Fruit fly (Drosophila melanogaster) whole organism, embryonic: ENCODE data around the gene Ubi-p63E.

Experiments used
- Asciz ChIP-seq: fragments of 200-800 bp; sonication (Bioruptor generic); optimal IDR thresholded peaks from 2 replicates; lab custom pipeline; 2017; ENCODE audit warnings: missing biosample characterization, mild to moderate bottlenecking, missing genetic modification characterization, missing genetic modification reagents
- Bgb ChIP-seq: fragments of 200-800 bp; sonication (Bioruptor generic); IDR thresholded peaks from 2 replicates; pipeline ENCODE4 v1.3.6; 2022; ENCODE audit warnings: missing biosample characterization, missing genetic modification characterization; ENCODE audit not compliant: partially characterized antibody
- CG10321 ChIP-seq: fragments of 200-800 bp; sonication (Bioruptor generic); IDR thresholded peaks from 2 replicates; pipeline ENCODE4 v1.3.6; 2022; ENCODE audit warnings: missing biosample characterization, missing genetic modification characterization
- CG11456 ChIP-seq: fragments of 200-800 bp; sonication (Bioruptor generic); IDR thresholded peaks from 3 replicates; pipeline ENCODE4 v1.3.6; 2022; ENCODE audit warnings: missing biosample characterization, missing genetic modification characterization
- CG12155 ChIP-seq: fragments of 200-800 bp; sonication (Bioruptor generic); optimal IDR thresholded peaks from 3 replicates; lab custom pipeline; 2016; ENCODE audit warnings: missing biosample characterization, missing genetic modification characterization
- CG12236 ChIP-seq: fragments of 200-800 bp; sonication (Bioruptor generic); optimal IDR thresholded peaks from 2 replicates; lab custom pipeline; 2016; ENCODE audit warnings: missing biosample characterization, missing genetic modification characterization
- CG15479 ChIP-seq: fragments of 200-800 bp; sonication (Bioruptor generic); optimal IDR thresholded peaks from 3 replicates; lab custom pipeline; 2019; ENCODE audit warnings: missing biosample characterization, mild to moderate bottlenecking, missing genetic modification characterization, moderate library complexity
- CG15514 ChIP-seq: fragments of 200-800 bp; sonication (Bioruptor generic); optimal IDR thresholded peaks from 3 replicates; lab custom pipeline; 2017; ENCODE audit warnings: missing biosample characterization, missing genetic modification characterization, mild to moderate bottlenecking, moderate library complexity, missing genetic modification reagents
- CG17361 ChIP-seq: fragments of 200-800 bp; sonication (Bioruptor generic); IDR thresholded peaks from 3 replicates; pipeline ENCODE4 v1.3.6; 2022; ENCODE audit warnings: missing biosample characterization, missing genetic modification characterization
- CG17829 ChIP-seq: fragments of 200-800 bp; optimal IDR thresholded peaks from 2 replicates; lab custom pipeline; 2019; ENCODE audit warnings: missing biosample characterization, mild to moderate bottlenecking, missing genetic modification characterization, moderate library complexity
- CG18764 ChIP-seq: fragments of 200-800 bp; sonication (Bioruptor generic); optimal IDR thresholded peaks from 3 replicates; lab custom pipeline; 2016; ENCODE audit warnings: missing biosample characterization, missing genetic modification characterization
- CG2120 ChIP-seq: fragments of 200-800 bp; sonication (Bioruptor generic); optimal IDR thresholded peaks from 3 replicates; lab custom pipeline; 2016; ENCODE audit warnings: missing biosample characterization, missing genetic modification characterization
- CG2875 ChIP-seq: fragments of 200-800 bp; sonication (Bioruptor generic); optimal IDR thresholded peaks from 2 replicates; lab custom pipeline; 2017; ENCODE audit warnings: missing biosample characterization, mild to moderate bottlenecking, missing genetic modification characterization, missing genetic modification reagents
- CG34422 ChIP-seq: fragments of 200-800 bp; sonication (Bioruptor generic); IDR thresholded peaks from 3 replicates; pipeline ENCODE4 v1.3.6; 2022; ENCODE audit warnings: missing biosample characterization, missing genetic modification characterization
- CG4730 ChIP-seq: fragments of 200-800 bp; sonication (Bioruptor generic); IDR thresholded peaks from 2 replicates; pipeline ENCODE4 v1.3.6; 2022; ENCODE audit warnings: missing biosample characterization, missing genetic modification characterization
- CG4820 ChIP-seq: fragments of 200-800 bp; sonication (Bioruptor generic); optimal IDR thresholded peaks from 3 replicates; lab custom pipeline; 2016; ENCODE audit warnings: missing biosample characterization, missing genetic modification characterization
- CG6272 ChIP-seq: fragments of 200-800 bp; sonication (Bioruptor generic); IDR thresholded peaks from 2 replicates; pipeline ENCODE4 v1.3.6; 2022; ENCODE audit warnings: missing biosample characterization, missing genetic modification characterization
- CG6689 ChIP-seq: fragments of 200-800 bp; sonication (Bioruptor generic); IDR thresholded peaks from 2 replicates; pipeline ENCODE4 v1.3.6; 2022; ENCODE audit warnings: missing biosample characterization, missing genetic modification characterization
- CG6791 ChIP-seq: fragments of 200-800 bp; sonication (Bioruptor generic); IDR thresholded peaks from 3 replicates; pipeline ENCODE4 v1.3.6; 2022; ENCODE audit warnings: missing biosample characterization, missing genetic modification characterization; ENCODE audit not compliant: partially characterized antibody
- CG9609 ChIP-seq: fragments of 200-800 bp; sonication (Bioruptor generic); optimal IDR thresholded peaks from 3 replicates; lab custom pipeline; 2016; ENCODE audit warnings: missing biosample characterization, missing genetic modification characterization
- D19A ChIP-seq: fragments of 200-800 bp; optimal IDR thresholded peaks from 3 replicates; lab custom pipeline; 2019; ENCODE audit warnings: missing biosample characterization, mild to moderate bottlenecking, missing genetic modification characterization, moderate library complexity
- Deaf1 ChIP-seq: fragments of 200-800 bp; optimal IDR thresholded peaks from 3 replicates; lab custom pipeline; 2019; ENCODE audit warnings: missing biosample characterization, mild to moderate bottlenecking, missing genetic modification characterization, moderate library complexity
- Dll ChIP-seq: fragments of 200-800 bp; sonication (Bioruptor generic); IDR thresholded peaks from 4 replicates; pipeline ENCODE4 v1.3.6; 2022; ENCODE audit warnings: missing biosample characterization, missing genetic modification characterization; ENCODE audit not compliant: partially characterized antibody
- Drgx ChIP-seq: fragments of 200-800 bp; sonication (Bioruptor generic); IDR thresholded peaks from 2 replicates; pipeline ENCODE4 v1.3.6; 2022; ENCODE audit warnings: missing biosample characterization, missing genetic modification characterization
- E2f1 ChIP-seq: fragments of 200-800 bp; sonication (Bioruptor generic); IDR thresholded peaks from 2 replicates; pipeline ENCODE4 v1.3.6; 2022; ENCODE audit warnings: missing biosample characterization, missing genetic modification characterization
- Ets65A ChIP-seq: fragments of 200-800 bp; sonication (Bioruptor generic); peaks from one replicate; lab custom pipeline; 2016; ENCODE audit warnings: missing biosample characterization, missing genetic modification characterization
- H15 ChIP-seq: fragments of 200-800 bp; sonication (Bioruptor generic); IDR thresholded peaks from 3 replicates; pipeline ENCODE4 v1.3.6; 2022; ENCODE audit warnings: missing biosample characterization, missing genetic modification characterization
- HLH54F ChIP-seq: fragments of 200-800 bp; sonication (Bioruptor generic); optimal IDR thresholded peaks from 3 replicates; lab custom pipeline; 2016; ENCODE audit warnings: missing biosample characterization, missing genetic modification characterization
- Hmr ChIP-seq: fragments of 200-800 bp; sonication (Bioruptor generic); optimal IDR thresholded peaks from 3 replicates; lab custom pipeline; 2017; ENCODE audit warnings: mild to moderate bottlenecking, missing biosample characterization, missing genetic modification reagents, missing genetic modification characterization
- Hr78 ChIP-seq, 2 experiments: fragments of 200-800 bp in 1 of 2; fragments of >200 bp in 1 of 2; sonication (Bioruptor generic) in 1 of 2; optimal IDR thresholded peaks; 2 replicates each; lab custom pipeline; 2017 to 2019; ENCODE audit warnings: missing biosample characterization in 2 of 2, missing genetic modification characterization in 2 of 2, mild to moderate bottlenecking in 1 of 2, moderate library complexity in 1 of 2
- NC2α ChIP-seq: fragments of 200-800 bp; sonication (Bioruptor generic); optimal IDR thresholded peaks from 2 replicates; lab custom pipeline; 2016; ENCODE audit warnings: missing biosample characterization, missing genetic modification characterization
- Rx ChIP-seq: fragments of 200-800 bp; sonication (Bioruptor generic); IDR thresholded peaks from 2 replicates; pipeline ENCODE4 v1.3.6; 2022; ENCODE audit warnings: missing biosample characterization, missing genetic modification characterization
- Spps ChIP-seq: fragments of 200-800 bp; sonication (Bioruptor generic); optimal IDR thresholded peaks from 2 replicates; lab custom pipeline; 2018; ENCODE audit warnings: missing biosample characterization, mild to moderate bottlenecking, missing genetic modification characterization
- amos ChIP-seq: fragments of 200-800 bp; sonication (Bioruptor generic); IDR thresholded peaks from 2 replicates; pipeline ENCODE4 v1.3.6; 2022; ENCODE audit warnings: missing biosample characterization, missing genetic modification characterization; ENCODE audit not compliant: partially characterized antibody
- ash1 ChIP-seq: fragments of 200-800 bp; sonication (Bioruptor generic); optimal IDR thresholded peaks from 2 replicates; lab custom pipeline; 2018; ENCODE audit warnings: missing biosample characterization, mild to moderate bottlenecking, missing genetic modification characterization
- bab2 ChIP-seq: fragments of 200-800 bp; sonication (Bioruptor generic); optimal IDR thresholded peaks from 2 replicates; lab custom pipeline; 2016; ENCODE audit warnings: missing biosample characterization, missing genetic modification characterization
- chn ChIP-seq: fragments of 200-800 bp; sonication (Bioruptor generic); optimal IDR thresholded peaks from 2 replicates; lab custom pipeline; 2016; ENCODE audit warnings: missing biosample characterization, missing genetic modification characterization
- croc ChIP-seq: fragments of 200-800 bp; sonication (Bioruptor generic); conservative IDR thresholded peaks from 3 replicates; pipeline ENCODE4 v1.3.6; 2022; ENCODE audit warnings: missing biosample characterization, missing genetic modification characterization
- danr ChIP-seq: fragments of 200-800 bp; sonication (Bioruptor generic); IDR thresholded peaks from 2 replicates; pipeline ENCODE4 v1.3.6; 2022; ENCODE audit warnings: missing biosample characterization, missing genetic modification characterization
- dm ChIP-seq: fragments of 200-800 bp; sonication (Bioruptor generic); optimal IDR thresholded peaks from 3 replicates; lab custom pipeline; 2016; ENCODE audit warnings: missing biosample characterization, missing genetic modification characterization
- fd102C ChIP-seq: fragments of 200-800 bp; sonication (Bioruptor generic); optimal IDR thresholded peaks from 2 replicates; lab custom pipeline; 2018; ENCODE audit warnings: missing biosample characterization, mild to moderate bottlenecking, missing genetic modification characterization, moderate library complexity
- knrl ChIP-seq: fragments of 200-800 bp; sonication (Bioruptor generic); IDR thresholded peaks from 3 replicates; pipeline ENCODE4 v1.3.6; 2022; ENCODE audit warnings: missing biosample characterization, missing genetic modification characterization; ENCODE audit not compliant: partially characterized antibody
- lilli ChIP-seq: fragments of 200-800 bp; sonication (Bioruptor generic); optimal IDR thresholded peaks from 3 replicates; lab custom pipeline; 2016; ENCODE audit warnings: missing biosample characterization, missing genetic modification characterization
- mam ChIP-seq: fragments of 200-800 bp; sonication (Bioruptor generic); optimal IDR thresholded peaks from 3 replicates; lab custom pipeline; 2016; ENCODE audit warnings: missing biosample characterization, missing genetic modification characterization
- phol ChIP-seq: fragments of 200-800 bp; sonication (Bioruptor generic); optimal IDR thresholded peaks from 3 replicates; lab custom pipeline; 2018; ENCODE audit warnings: missing biosample characterization, mild to moderate bottlenecking, missing genetic modification characterization, moderate library complexity
- sens-2 ChIP-seq: fragments of 200-800 bp; sonication (Bioruptor generic); IDR thresholded peaks from 2 replicates; pipeline ENCODE4 v1.3.6; 2022; ENCODE audit warnings: missing biosample characterization, missing genetic modification characterization
- seq ChIP-seq: fragments of 200-800 bp; sonication (Bioruptor generic); IDR thresholded peaks from 2 replicates; pipeline ENCODE4 v1.3.6; 2022; ENCODE audit warnings: missing biosample characterization, missing genetic modification characterization
- vfl ChIP-seq: fragments of 200-800 bp; sonication (Bioruptor generic); optimal IDR thresholded peaks from 2 replicates; lab custom pipeline; 2016; ENCODE audit warnings: missing biosample characterization, missing genetic modification characterization
- vnd ChIP-seq: fragments of 200-800 bp; sonication (Bioruptor generic); IDR thresholded peaks from 3 replicates; pipeline ENCODE4 v1.3.6; 2022; ENCODE audit warnings: missing biosample characterization, missing genetic modification characterization; ENCODE audit not compliant: partially characterized antibody
- zf30C ChIP-seq: fragments of 200-800 bp; sonication (Bioruptor generic); optimal IDR thresholded peaks from 3 replicates; lab custom pipeline; 2018; ENCODE audit warnings: missing biosample characterization, mild to moderate bottlenecking, missing genetic modification characterization

The Ubi-p63E gene

DNA sequence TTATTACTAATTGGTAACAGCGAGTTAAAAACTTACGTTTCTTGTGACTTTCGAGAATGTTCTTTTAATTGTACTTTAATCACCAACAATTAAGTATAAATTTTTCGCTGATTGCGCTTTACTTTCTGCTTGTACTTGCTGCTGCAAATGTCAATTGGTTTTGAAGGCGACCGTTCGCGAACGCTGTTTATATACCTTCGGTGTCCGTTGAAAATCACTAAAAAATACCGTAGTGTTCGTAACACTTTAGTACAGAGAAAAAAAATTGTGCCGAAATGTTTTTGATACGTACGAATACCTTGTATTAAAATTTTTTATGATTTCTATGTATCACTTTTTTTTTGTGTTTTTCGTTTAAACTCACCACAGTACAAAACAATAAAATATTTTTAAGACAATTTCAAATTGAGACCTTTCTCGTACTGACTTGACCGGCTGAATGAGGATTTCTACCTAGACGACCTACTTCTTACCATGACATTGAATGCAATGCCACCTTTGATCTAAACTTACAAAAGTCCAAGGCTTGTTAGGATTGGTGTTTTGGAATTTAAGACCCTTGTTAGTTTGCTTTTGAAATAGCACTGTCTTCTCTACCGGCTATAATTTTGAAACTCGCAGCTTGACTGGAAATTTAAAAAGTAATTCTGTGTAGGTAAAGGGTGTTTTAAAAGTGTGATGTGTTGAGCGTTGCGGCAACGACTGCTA lies at the start of gene Ubi-p63E (continued):
- TF ChIP-seq lilli (peak; percentile 4), Bgb (GFP tag; lab: Robert Waterston, UW) (no peak), HLH54F (GFP tag; lab: Kevin White, UChicago) (peak; percentile 65), CG17829 (tag; lab: Kevin White, UChicago) (peak; percentile 16), chn (GFP tag; lab: Kevin White, UChicago) (peak; percentile 55), mam (GFP tag; lab: Kevin White, UChicago) (peak; percentile 81), CG6272 (GFP tag; lab: Robert Waterston, UW) (peak; percentile 72), seq (GFP tag; lab: Robert Waterston, UW) (no peak), CG18764 (peak; percentile 30), danr (GFP tag; lab: Robert Waterston, UW) (no peak), CG11456 (no peak), CG12155 (GFP tag; lab: Kevin White, UChicago) (peak; percentile 68), zf30C (peak; percentile 98), CG15514 (GFP tag; lab: Kevin White, UChicago) (peak; percentile 58), H15 (GFP tag; lab: Robert Waterston, UW) (no peak), Hr78 (GFP tag; optimal IDR thresholded peaks at IDR 0.05; lab: Kevin White, UChicago) (no peak), Rx (no peak), sens-2 (GFP tag; lab: Robert Waterston, UW) (no peak), Spps (tag; lab: Kevin White, UChicago) (no peak), phol (peak; percentile 47), CG6689 (no peak), bab2 (GFP tag; lab: Kevin White, UChicago) (peak; percentile 76), D19A (tag; lab: Kevin White, UChicago) (no peak), E2f1 (GFP tag; lab: Robert Waterston, UW) (no peak), CG6791 (no peak), Asciz (GFP tag; lab: Kevin White, UChicago) (peak; percentile 30), knrl (GFP tag; lab: Robert Waterston, UW) (no peak), Dll (GFP tag; lab: Robert Waterston, UW) (no peak), CG2875 (GFP tag; lab: Kevin White, UChicago) (peak; percentile 35), fd102C (no peak), CG10321 (GFP tag; lab: Robert Waterston, UW) (no peak), Ets65A (GFP tag; lab: Kevin White, UChicago) (peak; percentile 96), CG12236 (GFP tag; lab: Kevin White, UChicago) (peak; percentile 61), ash1 (GFP tag; lab: Kevin White, UChicago) (no peak), vfl (GFP tag; lab: Kevin White, UChicago) (peak; percentile 42), CG9609 (GFP tag; lab: Kevin White, UChicago) (peak; percentile 65), CG15479 (GFP tag; lab: Kevin White, UChicago) (no peak), amos (no peak), CG2120 (GFP tag; lab: Kevin White, UChicago) (peak; percentile 81), Hmr (GFP tag; lab: Kevin White, UChicago) (peak; percentile 46), vnd (no peak), croc (peak; percentile 54; the same call in 2 of the 3 replicates), CG17361 (no peak), CG34422 (GFP tag; lab: Robert Waterston, UW) (no peak), Deaf1 (no peak), Drgx (GFP tag; lab: Robert Waterston, UW) (no peak), dm (GFP tag; lab: Kevin White, UChicago) (peak; percentile 57), CG4730 (GFP tag; lab: Robert Waterston, UW) (no peak), NC2α (peak; percentile 24), CG4820 (GFP tag; lab: Kevin White, UChicago) (peak; percentile 63)
